Fruit fly (Drosophila melanogaster): Measurements from ENCODE around the gene spn-F.

The spn-F gene

DNA sequence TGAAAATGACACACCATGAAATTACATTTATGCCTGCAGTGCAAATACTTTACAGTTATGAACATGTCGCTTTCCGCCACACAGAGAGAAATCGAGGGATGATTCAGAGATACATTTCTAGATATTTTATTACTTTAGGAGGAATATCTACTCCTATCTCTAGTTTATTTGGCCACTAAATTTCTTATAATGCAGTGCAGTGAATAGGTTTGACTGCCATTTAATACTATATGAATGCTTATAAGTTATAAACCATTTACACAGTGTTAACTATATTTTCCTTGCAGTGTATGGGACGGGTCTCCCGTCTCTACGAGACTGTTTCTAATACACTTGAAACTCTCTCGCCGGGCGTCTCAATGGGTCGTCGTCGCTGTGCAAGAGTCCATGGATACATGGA, 35.3 kb downstream of the spn-F start:
- TF ChIP-seq CG1620 (GFP tag; optimal IDR thresholded peaks at IDR 0.05) (no peak), Mnt (GFP tag; optimal IDR thresholded peaks at IDR 0.05) (no peak), CG5204 (GFP tag; optimal IDR thresholded peaks at IDR 0.05) (no peak), tj (GFP tag; optimal IDR thresholded peaks at IDR 0.05) (no peak)

- TF ChIP-seq CG12768 (GFP tag; optimal IDR thresholded peaks at IDR 0.05) (no peak), CG11617 (GFP tag; optimal IDR thresholded peaks at IDR 0.05) (no peak), bab1 (GFP tag; optimal IDR thresholded peaks at IDR 0.05) (no peak), CG1620 (GFP tag; optimal IDR thresholded peaks at IDR 0.05) (no peak), cnc (optimal IDR thresholded peaks at IDR 0.05) (no peak), ovo (GFP tag; optimal IDR thresholded peaks at IDR 0.05) (no peak), CG7045 (GFP tag; optimal IDR thresholded peaks at IDR 0.05) (no peak), cic (GFP tag; optimal IDR thresholded peaks at IDR 0.05) (no peak), pad (GFP tag; optimal IDR thresholded peaks at IDR 0.05) (no peak), Crg-1 (GFP tag; optimal IDR thresholded peaks at IDR 0.05) (no peak), Mnt (GFP tag; optimal IDR thresholded peaks at IDR 0.05) (no peak), kay (GFP tag; ENCODE audit: borderline replicate concordance) (no peak), CG7101 (tag; optimal IDR thresholded peaks at IDR 0.05) (no peak), Clk (GFP tag; optimal IDR thresholded peaks at IDR 0.05) (no peak), toe (GFP tag; optimal IDR thresholded peaks at IDR 0.05) (no peak)
These were observed 40.8 kb downstream of the spn-F start for dm6 chr3R:31295694-31296093.

DNA sequence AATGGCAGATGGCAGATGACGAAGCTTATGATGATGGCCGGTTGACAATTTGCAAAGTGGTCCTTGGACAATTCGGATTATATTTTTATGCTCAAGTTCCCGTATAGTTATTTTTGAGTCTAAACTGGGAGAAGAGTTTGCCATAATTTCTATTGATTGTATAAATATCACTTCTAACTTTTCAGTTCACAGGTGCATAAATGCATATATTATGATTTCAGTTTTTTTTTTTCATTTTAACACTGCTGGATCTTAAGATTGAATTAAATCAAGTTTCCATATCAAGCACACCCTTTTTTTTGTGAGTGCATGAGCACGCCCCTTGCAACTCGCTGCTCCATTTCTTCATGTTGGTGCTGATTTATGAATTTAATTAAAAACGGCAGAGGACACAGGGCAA, 42.1 kb downstream of the spn-F start:
- TF ChIP-seq cnc (optimal IDR thresholded peaks at IDR 0.05) (no peak), CG11617 (GFP tag; optimal IDR thresholded peaks at IDR 0.05) (no peak), Crg-1 (GFP tag; optimal IDR thresholded peaks at IDR 0.05) (no peak), CG33017 (tag; optimal IDR thresholded peaks at IDR 0.05) (no peak), CG5204 (GFP tag; optimal IDR thresholded peaks at IDR 0.05) (no peak), kay (GFP tag; ENCODE audit: borderline replicate concordance) (no peak), CG14711 (tag; optimal IDR thresholded peaks at IDR 0.05) (no peak), Hr96 (GFP tag; optimal IDR thresholded peaks at IDR 0.05) (no peak), CG7101 (tag; optimal IDR thresholded peaks at IDR 0.05) (no peak), Clk (GFP tag; optimal IDR thresholded peaks at IDR 0.05) (no peak), cic (GFP tag; optimal IDR thresholded peaks at IDR 0.05) (no peak)

dm6 chr3R:31301527-31301926, 46.6 kb downstream of the spn-F start:
- TF ChIP-seq cic (GFP tag; optimal IDR thresholded peaks at IDR 0.05) (no peak), CG7101 (tag; optimal IDR thresholded peaks at IDR 0.05) (no peak), kay (GFP tag; ENCODE audit: borderline replicate concordance) (no peak), CG33017 (tag; optimal IDR thresholded peaks at IDR 0.05) (no peak), CG12768 (GFP tag; optimal IDR thresholded peaks at IDR 0.05) (no peak), toe (GFP tag; optimal IDR thresholded peaks at IDR 0.05) (no peak), CG1620 (GFP tag; optimal IDR thresholded peaks at IDR 0.05) (no peak), Crg-1 (GFP tag; optimal IDR thresholded peaks at IDR 0.05) (no peak), CG7045 (GFP tag; optimal IDR thresholded peaks at IDR 0.05) (no peak), Mnt (GFP tag; optimal IDR thresholded peaks at IDR 0.05) (no peak), tj (GFP tag; optimal IDR thresholded peaks at IDR 0.05) (no peak), ovo (GFP tag; optimal IDR thresholded peaks at IDR 0.05) (no peak)

DNA sequence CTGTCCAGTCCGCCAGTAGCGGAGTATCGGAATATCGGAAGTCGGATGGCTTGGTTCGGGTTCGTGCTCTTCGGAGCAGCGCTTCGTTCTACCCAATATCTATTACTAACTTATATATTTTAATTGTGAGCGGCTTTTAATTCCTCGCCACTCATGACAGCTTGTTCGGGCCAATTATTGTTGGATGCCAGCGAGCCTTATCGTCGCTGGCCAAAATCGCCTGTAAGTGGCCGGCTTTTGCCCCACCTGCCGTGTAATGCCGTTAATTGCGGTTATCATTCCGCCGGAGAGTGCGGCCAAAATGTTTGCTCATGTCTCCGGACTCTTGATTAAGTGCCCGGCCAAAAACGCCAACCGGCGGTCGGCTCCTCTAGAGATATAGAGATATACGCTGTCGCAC, 50.4 kb downstream of the spn-F start, which contains the start of gene pHCl-2:
TSS of gene pHCl-2 (minus strand) at position 101 of the 400 bp plus-strand sequence.
- TF ChIP-seq CG33017 (tag; optimal IDR thresholded peaks at IDR 0.05): no peak
- TF ChIP-seq cic (GFP tag; optimal IDR thresholded peaks at IDR 0.05): no peak
- TF ChIP-seq Hr96 (GFP tag; optimal IDR thresholded peaks at IDR 0.05): no peak
- no peak for TF ChIP-seq CG1620 (GFP tag; optimal IDR thresholded peaks at IDR 0.05)
- no peak for TF ChIP-seq CG7101 (tag; optimal IDR thresholded peaks at IDR 0.05)
- TF ChIP-seq toe (GFP tag; optimal IDR thresholded peaks at IDR 0.05): no peak
- no peak for TF ChIP-seq bab1 (GFP tag; optimal IDR thresholded peaks at IDR 0.05)
- TF ChIP-seq kay (GFP tag; ENCODE audit: borderline replicate concordance): no peak
- TF ChIP-seq CG7045 (GFP tag; optimal IDR thresholded peaks at IDR 0.05): no peak
- TF ChIP-seq cnc (optimal IDR thresholded peaks at IDR 0.05): no peak
- TF ChIP-seq CG12768 (GFP tag; optimal IDR thresholded peaks at IDR 0.05): no peak
- no peak for TF ChIP-seq Clk (GFP tag; optimal IDR thresholded peaks at IDR 0.05)
- no peak for TF ChIP-seq Mnt (GFP tag; optimal IDR thresholded peaks at IDR 0.05)
- no peak for TF ChIP-seq Crg-1 (GFP tag; optimal IDR thresholded peaks at IDR 0.05)
- TF ChIP-seq CG5204 (GFP tag; optimal IDR thresholded peaks at IDR 0.05): no peak
- no peak for TF ChIP-seq pad (GFP tag; optimal IDR thresholded peaks at IDR 0.05)
- TF ChIP-seq CG11617 (GFP tag; optimal IDR thresholded peaks at IDR 0.05): no peak

All from whole organism, adult.